Fruit fly (Drosophila melanogaster) whole organism, wandering third instar larva: ENCODE measurements around the gene Uch.

Experiments
- Dif ChIP-seq: fragments of 200-275, 200-300 bp; sonication (Bioruptor generic); optimal IDR thresholded peaks from 2 replicates; lab custom pipeline; 2018; ENCODE audit warnings: missing biosample characterization, missing genetic modification characterization; ENCODE audit not compliant: partially characterized antibody
- GATAd ChIP-seq: sonication (Bioruptor generic); optimal IDR thresholded peaks from 2 replicates; lab custom pipeline; 2016; ENCODE audit warnings: missing biosample characterization, missing genetic modification characterization
- Jra ChIP-seq: sonication (Bioruptor generic); optimal IDR thresholded peaks from 2 replicates; lab custom pipeline; 2016; ENCODE audit warnings: missing biosample characterization, missing genetic modification characterization
- Myc ChIP-seq: fragments of >200 bp; optimal IDR thresholded peaks from 2 replicates; lab custom pipeline; 2017
- br ChIP-seq: fragments of 200-800 bp; sonication (Bioruptor generic); optimal IDR thresholded peaks from 2 replicates; lab custom pipeline; 2016; ENCODE audit warnings: missing biosample characterization, missing genetic modification characterization
- brk ChIP-seq: fragments of 200-800 bp; sonication (Bioruptor generic); optimal IDR thresholded peaks from 2 replicates; lab custom pipeline; 2016; ENCODE audit warnings: missing biosample characterization, mild to moderate bottlenecking, missing genetic modification characterization
- fru ChIP-seq: fragments of 200-800 bp; sonication (Bioruptor generic); optimal IDR thresholded peaks from 3 replicates; lab custom pipeline; 2016; ENCODE audit warnings: missing biosample characterization, mild to moderate bottlenecking, missing genetic modification characterization
- psq ChIP-seq: fragments of 200-800 bp; sonication (Bioruptor generic); optimal IDR thresholded peaks from 3 replicates; lab custom pipeline; 2017; ENCODE audit warnings: missing biosample characterization, mild to moderate bottlenecking, missing genetic modification characterization, moderate library complexity
- usp ChIP-seq: fragments of >200 bp; optimal IDR thresholded peaks from 2 replicates; lab custom pipeline; 2017; ENCODE audit warnings: missing biosample characterization, missing genetic modification characterization
- woc ChIP-seq: sonication (Bioruptor generic); optimal IDR thresholded peaks from 2 replicates; lab custom pipeline; 2016; ENCODE audit warnings: missing biosample characterization, mild to moderate bottlenecking, missing genetic modification characterization

- TF ChIP-seq psq (no peak), brk (GFP tag; lab: Kevin White, UChicago) (no peak), Jra (GFP tag; lab: Kevin White, UChicago) (no peak), fru (GFP tag; lab: Kevin White, UChicago) (no peak), usp (GFP tag; lab: Kevin White, UChicago) (no peak), br (GFP tag; lab: Kevin White, UChicago) (no peak), woc (no peak), GATAd (no peak), Dif (peak; percentile 61), Myc (lab: Kevin White, UChicago) (no peak)
Observed at dm6 chr2L:2212478-2212877, 1.5 kb downstream of the Uch start, which contains the start of gene CG15385.
